Worm (Caenorhabditis elegans) whole organism, mixed stage, embryonic: Measurements from ENCODE around the gene R11.3.

Experiments
- bed-3 ChIP-seq: fragments of 200-800 bp; sonication (Bioruptor generic); optimal IDR thresholded peaks from 3 replicates; lab custom pipeline; 2018; ENCODE audit warnings: mild to moderate bottlenecking, missing genetic modification characterization, moderate library complexity, missing compliant biosample characterization
- elt-1 ChIP-seq: sonication (generic microtip); optimal IDR thresholded peaks from 2 replicates; lab custom pipeline; 2017; ENCODE audit warnings: missing genetic modification characterization, mild to moderate bottlenecking, missing compliant biosample characterization, antibody characterized with exemption, moderate library complexity, borderline replicate concordance; ENCODE audit not compliant: insufficient read depth
- mep-1 ChIP-seq: fragments of 150-350 bp; optimal IDR thresholded peaks from 2 replicates; lab custom pipeline; 2017; ENCODE audit warnings: missing biosample characterization, missing genetic modification reagents, missing genetic modification characterization, inconsistent platforms
- nhr-76 ChIP-seq: sonication (generic microtip); optimal IDR thresholded peaks from 2 replicates; lab custom pipeline; 2017; ENCODE audit warnings: missing biosample characterization, missing genetic modification characterization
- unc-39 ChIP-seq: fragments of 150-350 bp; optimal IDR thresholded peaks from 2 replicates; lab custom pipeline; 2014; ENCODE audit warnings: missing biosample characterization, missing genetic modification characterization
- ztf-11 ChIP-seq: fragments of 150-350 bp; optimal IDR thresholded peaks from 2 replicates; lab custom pipeline; 2014; ENCODE audit warnings: missing biosample characterization, missing genetic modification characterization

DNA sequence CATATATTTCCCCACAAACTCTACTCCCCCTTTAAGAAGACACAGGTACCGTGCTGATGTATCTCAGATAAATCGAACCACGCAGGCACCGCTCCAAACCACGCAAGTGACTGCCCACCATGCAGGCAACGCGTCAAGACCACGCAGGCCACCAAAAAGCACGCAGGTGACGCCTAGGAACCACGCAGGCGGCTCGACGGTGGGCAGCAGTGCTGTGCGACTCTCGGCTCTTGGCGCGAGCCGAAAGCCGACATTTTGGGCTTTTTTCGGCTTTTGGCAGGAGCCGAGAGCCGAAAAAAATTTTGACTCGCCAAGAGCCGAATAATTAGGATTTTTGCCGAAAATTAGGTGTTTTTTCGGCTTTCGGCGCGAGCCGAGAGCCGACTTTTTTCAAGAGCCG is 44.1 kb upstream of the R11.3 start:
- TF ChIP-seq unc-39 (tag; lab: Kevin White, UChicago) (no peak), mep-1 (no peak), nhr-76 (tag; lab: Kevin White, UChicago) (no peak), elt-1 (tag; lab: Kevin White, UChicago) (no peak), bed-3 (GFP tag; lab: Kevin White, UChicago) (no peak), ztf-11 (no peak)
